Worm (Caenorhabditis elegans) whole organism, L2 larva: ENCODE results near the gene C17G10.10.
A peak's percentile ranks its signal among the peaks of the same experiment; 100 is the strongest.

Source experiments
- C34F6.9 ChIP-seq: fragments of 150-350 bp; optimal IDR thresholded peaks from 2 replicates; lab custom pipeline; 2014; ENCODE audit warnings: missing biosample characterization, missing genetic modification characterization
- F13H6.1 ChIP-seq: sonication (generic microtip); optimal IDR thresholded peaks from 2 replicates; lab custom pipeline; 2016; ENCODE audit warnings: missing genetic modification characterization, missing compliant biosample characterization
- R02D3.7 ChIP-seq: fragments of 150-350 bp; optimal IDR thresholded peaks from 2 replicates; lab custom pipeline; 2014; ENCODE audit warnings: missing biosample characterization, missing genetic modification characterization
- Y55F3AM.14 ChIP-seq: fragments of 200-800 bp; sonication (Bioruptor generic); optimal IDR thresholded peaks from 2 replicates; lab custom pipeline; 2018; ENCODE audit warnings: mild to moderate bottlenecking, missing genetic modification characterization, missing compliant biosample characterization
- ZK546.5 ChIP-seq: sonication (generic microtip); optimal IDR thresholded peaks from 2 replicates; lab custom pipeline; 2017; ENCODE audit warnings: missing biosample characterization, missing genetic modification characterization
- alr-1 ChIP-seq: fragments of 150-350 bp; optimal IDR thresholded peaks from 2 replicates; lab custom pipeline; 2014; ENCODE audit warnings: missing biosample characterization, missing genetic modification characterization
- aly-2 ChIP-seq: fragments of 150-350 bp; optimal IDR thresholded peaks from 2 replicates; lab custom pipeline; 2014; ENCODE audit warnings: missing biosample characterization, missing genetic modification characterization
- ama-1 ChIP-seq: fragments of 150-350 bp; optimal IDR thresholded peaks from 2 replicates; lab custom pipeline; 2018; ENCODE audit warnings: inconsistent platforms
- ceh-16 ChIP-seq: fragments of 150-350 bp; optimal IDR thresholded peaks from 2 replicates; lab custom pipeline; 2014; ENCODE audit warnings: missing biosample characterization, missing genetic modification characterization
- ceh-82 ChIP-seq: fragments of 150-350 bp; optimal IDR thresholded peaks from 2 replicates; lab custom pipeline; 2014; ENCODE audit warnings: missing biosample characterization, missing genetic modification characterization
- crh-2 ChIP-seq: sonication (generic microtip); optimal IDR thresholded peaks from 2 replicates; lab custom pipeline; 2017; ENCODE audit warnings: missing biosample characterization, missing genetic modification characterization
- egl-27 ChIP-seq: sonication (generic microtip); optimal IDR thresholded peaks from 3 replicates; lab custom pipeline; 2017; ENCODE audit warnings: missing biosample characterization, missing genetic modification reagents, missing genetic modification characterization
- fos-1 ChIP-seq: fragments of 150-350 bp; optimal IDR thresholded peaks from 2 replicates; lab custom pipeline; 2014; ENCODE audit warnings: missing biosample characterization, missing genetic modification characterization
- lin-13 ChIP-seq: fragments of 150-350 bp; optimal IDR thresholded peaks from 2 replicates; lab custom pipeline; 2014; ENCODE audit warnings: missing biosample characterization, missing genetic modification reagents, missing genetic modification characterization
- lin-39 ChIP-seq: fragments of 150-350 bp; optimal IDR thresholded peaks from 2 replicates; lab custom pipeline; 2014; ENCODE audit warnings: missing biosample characterization, missing genetic modification reagents, missing genetic modification characterization
- lsy-2 ChIP-seq, 2 experiments: fragments of 150-350 bp in 1 of 2; sonication (generic microtip) in 1 of 2; optimal IDR thresholded peaks; 2 replicates each; lab custom pipeline; 2014 to 2017; ENCODE audit warnings: missing biosample characterization in 2 of 2, missing genetic modification characterization in 2 of 2
- mab-5 ChIP-seq: fragments of 150-350 bp; optimal IDR thresholded peaks from 2 replicates; lab custom pipeline; 2014; ENCODE audit warnings: missing biosample characterization, missing genetic modification characterization
- mbf-1 ChIP-seq: sonication (generic microtip); optimal IDR thresholded peaks from 2 replicates; lab custom pipeline; 2017; ENCODE audit warnings: missing biosample characterization, missing genetic modification characterization
- nhr-10 ChIP-seq: sonication (generic microtip); optimal IDR thresholded peaks from 2 replicates; lab custom pipeline; 2017; ENCODE audit warnings: missing biosample characterization, missing genetic modification characterization
- nhr-11 ChIP-seq: fragments of 150-350 bp; optimal IDR thresholded peaks from 2 replicates; lab custom pipeline; 2014; ENCODE audit warnings: missing biosample characterization, missing genetic modification characterization
- nhr-12 ChIP-seq: fragments of 150-350 bp; optimal IDR thresholded peaks from 2 replicates; lab custom pipeline; 2014; ENCODE audit warnings: missing biosample characterization, missing genetic modification characterization
- nhr-129 ChIP-seq: fragments of 150-350 bp; optimal IDR thresholded peaks from 2 replicates; lab custom pipeline; 2014; ENCODE audit warnings: missing biosample characterization, missing genetic modification characterization
- nhr-21 ChIP-seq: fragments of 150-350 bp; optimal IDR thresholded peaks from 2 replicates; lab custom pipeline; 2014; ENCODE audit warnings: missing biosample characterization, missing genetic modification characterization
- nhr-237 ChIP-seq: fragments of 150-350 bp; optimal IDR thresholded peaks from 2 replicates; lab custom pipeline; 2014; ENCODE audit warnings: missing biosample characterization, missing genetic modification characterization
- nhr-25 ChIP-seq: fragments of 150-350 bp; sonication (generic microtip); optimal IDR thresholded peaks from 3 replicates; lab custom pipeline; 2014; ENCODE audit warnings: missing biosample characterization, missing genetic modification characterization
- peb-1 ChIP-seq: fragments of 150-350 bp; optimal IDR thresholded peaks from 2 replicates; lab custom pipeline; 2014; ENCODE audit warnings: missing biosample characterization, missing genetic modification characterization
- sem-4 ChIP-seq: fragments of 150-350 bp; optimal IDR thresholded peaks from 2 replicates; lab custom pipeline; 2014; ENCODE audit warnings: missing biosample characterization, missing genetic modification reagents, missing genetic modification characterization
- skn-1 ChIP-seq: sonication (generic microtip); optimal IDR thresholded peaks from 2 replicates; lab custom pipeline; 2017; ENCODE audit warnings: missing biosample characterization, missing genetic modification characterization
- sma-3 ChIP-seq: sonication (generic microtip); optimal IDR thresholded peaks from 2 replicates; lab custom pipeline; 2016; ENCODE audit warnings: missing genetic modification reagents, missing genetic modification characterization, missing compliant biosample characterization
- sma-9 ChIP-seq, 2 experiments: fragments of 150-350 bp in 1 of 2; sonication (generic microtip) in 1 of 2; optimal IDR thresholded peaks; 2 replicates each; lab custom pipeline; 2014 to 2016; ENCODE audit warnings: missing genetic modification characterization in 2 of 2, mild to moderate bottlenecking in 1 of 2, missing biosample characterization in 1 of 2, missing compliant biosample characterization in 1 of 2, missing genetic modification reagents in 1 of 2, moderate library complexity in 1 of 2
- unc-39 ChIP-seq: fragments of 150-350 bp; optimal IDR thresholded peaks from 2 replicates; lab custom pipeline; 2014; ENCODE audit warnings: missing biosample characterization, missing genetic modification characterization
- unc-55 ChIP-seq: fragments of 150-350 bp; sonication (generic microtip); optimal IDR thresholded peaks from 3 replicates; lab custom pipeline; 2014; ENCODE audit warnings: missing biosample characterization, missing genetic modification reagents, missing genetic modification characterization
- unc-62 ChIP-seq: fragments of 150-350 bp; optimal IDR thresholded peaks from 2 replicates; lab custom pipeline; 2014; ENCODE audit warnings: missing biosample characterization, missing genetic modification reagents, missing genetic modification characterization
- ztf-11 ChIP-seq: sonication (generic microtip); optimal IDR thresholded peaks from 2 replicates; lab custom pipeline; 2017; ENCODE audit warnings: missing biosample characterization, missing genetic modification characterization
- ztf-4 ChIP-seq: fragments of 150-350 bp; optimal IDR thresholded peaks from 2 replicates; lab custom pipeline; 2014; ENCODE audit warnings: missing biosample characterization, missing genetic modification characterization

The C17G10.10 gene

DNA sequence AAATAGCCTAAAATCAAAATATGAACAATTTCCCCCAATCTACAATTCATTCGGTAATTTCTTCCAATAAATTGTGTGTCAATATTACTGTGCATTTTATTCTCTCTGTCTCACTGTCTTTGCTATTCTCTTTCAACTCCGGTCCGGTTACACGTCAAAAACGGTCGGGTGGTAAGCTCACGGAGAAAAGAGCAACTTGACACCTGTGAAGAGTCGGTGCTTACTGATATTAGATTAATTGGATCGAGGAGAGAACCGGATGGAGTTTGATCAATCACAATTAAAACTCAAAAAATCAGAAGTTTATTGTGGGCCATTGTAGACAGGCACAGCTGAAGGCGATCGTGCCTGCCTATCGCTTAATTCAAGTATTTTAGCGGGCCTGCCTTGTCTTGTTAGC, 24.3 kb downstream of the C17G10.10 start:
- no peak for TF ChIP-seq ztf-4
- peak; percentile 6 for TF ChIP-seq ama-1
- no peak for TF ChIP-seq unc-39
- peak; percentile 10 for TF ChIP-seq crh-2 (tag; lab: Kevin White, UChicago)
- peak; percentile 2 for TF ChIP-seq sma-3 (GFP tag; lab: Kevin White, UChicago)
- peak; percentile 50 for TF ChIP-seq nhr-21 (tag; lab: Kevin White, UChicago)
- TF ChIP-seq Y55F3AM.14 (GFP tag; lab: Kevin White, UChicago), result no peak
- TF ChIP-seq mbf-1, result no peak
- no peak for TF ChIP-seq skn-1 (tag; lab: Kevin White, UChicago)

DNA sequence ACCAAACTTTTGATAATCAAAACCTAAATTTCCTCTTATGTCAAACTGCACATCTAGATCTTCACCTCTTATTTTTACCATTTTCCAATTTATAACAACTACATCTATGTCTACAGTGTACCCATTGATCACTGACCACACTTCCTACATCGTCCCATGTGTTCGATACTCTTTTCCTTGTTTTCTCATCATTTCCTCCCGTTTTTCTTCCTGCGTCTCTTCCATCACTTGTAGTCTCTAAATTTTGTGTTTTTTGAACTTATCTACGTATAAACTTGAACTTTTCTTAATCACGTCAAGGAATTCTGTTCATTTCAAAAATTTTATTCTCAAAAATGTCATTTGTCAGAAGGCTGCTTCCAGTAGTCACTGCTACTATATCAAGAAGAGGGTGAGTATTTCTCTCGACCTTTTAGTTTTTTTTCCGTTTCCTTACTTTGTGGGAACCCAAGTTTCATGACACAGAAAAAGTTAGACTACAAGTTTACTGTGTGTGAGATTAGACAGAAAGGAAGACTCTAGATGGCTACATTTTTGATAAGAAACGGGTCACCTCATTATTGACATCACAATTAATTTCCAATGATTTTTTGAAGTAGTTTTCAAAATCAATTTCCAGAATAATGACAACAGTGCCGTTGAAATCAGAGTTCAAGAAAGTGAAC, 27.0 kb downstream of the C17G10.10 start:
- peak in 1 of 2 experiments; percentile 59 for TF ChIP-seq lsy-2 (tag; optimal IDR thresholded peaks at IDR 0.05; lab: Kevin White, UChicago)
- peak; percentile 24 for TF ChIP-seq C34F6.9 (tag; lab: Kevin White, UChicago)
- TF ChIP-seq nhr-10 (tag; lab: Kevin White, UChicago), result peak; percentile 77
- TF ChIP-seq nhr-129, result peak; percentile 47
- peak; percentile 85 for TF ChIP-seq sma-9 (GFP tag; optimal IDR thresholded peaks at IDR 0.05; lab: Kevin White, UChicago)
- no peak for TF ChIP-seq sma-9 (tag; optimal IDR thresholded peaks at IDR 0.05; lab: Kevin White, UChicago)
- no peak for TF ChIP-seq unc-39
- TF ChIP-seq sem-4, result no peak
- peak; percentile 67 for TF ChIP-seq crh-2 (tag; lab: Kevin White, UChicago)
- peak; percentile 61 for TF ChIP-seq nhr-25 (tag; lab: Kevin White, UChicago)
- TF ChIP-seq nhr-21 (tag; lab: Kevin White, UChicago), result peak; percentile 83
- TF ChIP-seq skn-1 (tag; lab: Kevin White, UChicago), result peak; percentile 79
- peak; percentile 69 for TF ChIP-seq sma-3 (GFP tag; lab: Kevin White, UChicago)
- no peak for TF ChIP-seq nhr-11 (tag; lab: Kevin White, UChicago)
- no peak for TF ChIP-seq ceh-16 (tag; lab: Kevin White, UChicago)
- no peak for TF ChIP-seq R02D3.7 (tag; lab: Kevin White, UChicago)
- TF ChIP-seq egl-27 (tag; lab: Kevin White, UChicago), result no peak
- TF ChIP-seq F13H6.1, result peak; percentile 61

DNA sequence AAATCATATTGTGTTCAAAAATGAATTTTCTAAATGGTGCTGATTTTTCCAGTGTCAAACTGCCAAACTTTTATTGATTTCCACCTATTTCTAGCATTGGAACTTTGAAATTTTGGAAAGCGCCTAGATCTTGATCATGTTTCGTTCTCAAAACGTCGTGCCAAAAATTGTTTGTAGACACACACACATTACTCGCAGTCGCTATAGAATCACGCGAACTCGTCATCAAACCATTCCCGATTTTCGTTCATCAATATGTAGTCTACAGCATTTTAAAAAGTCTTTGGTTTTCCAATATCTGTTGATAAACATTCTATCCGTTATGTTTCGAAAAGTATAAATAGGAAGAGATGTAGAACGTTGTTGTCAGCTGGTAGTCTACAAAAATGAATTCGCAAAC, 28.9 kb downstream of the C17G10.10 start, which contains the start of the genes C17C3.1 and C17C3.15:
Gene C17C3.1 (plus strand): TSS at position 301 of the 400 bp plus-strand sequence.
Gene C17C3.15 (plus strand): TSS at position 383 of the 400 bp plus-strand sequence.
- TF ChIP-seq mbf-1 (no peak), sma-9 (GFP tag; optimal IDR thresholded peaks at IDR 0.05; lab: Kevin White, UChicago) (peak; percentile 5), sma-9 (tag; optimal IDR thresholded peaks at IDR 0.05; lab: Kevin White, UChicago) (no peak)

- no peak for TF ChIP-seq unc-55 (GFP tag; lab: Kevin White, UChicago)
- no peak for TF ChIP-seq unc-62 (GFP tag; lab: Kevin White, UChicago)
These were observed 34.0 kb downstream of the C17G10.10 start for ce11 chrII:5565082-5565623.

DNA sequence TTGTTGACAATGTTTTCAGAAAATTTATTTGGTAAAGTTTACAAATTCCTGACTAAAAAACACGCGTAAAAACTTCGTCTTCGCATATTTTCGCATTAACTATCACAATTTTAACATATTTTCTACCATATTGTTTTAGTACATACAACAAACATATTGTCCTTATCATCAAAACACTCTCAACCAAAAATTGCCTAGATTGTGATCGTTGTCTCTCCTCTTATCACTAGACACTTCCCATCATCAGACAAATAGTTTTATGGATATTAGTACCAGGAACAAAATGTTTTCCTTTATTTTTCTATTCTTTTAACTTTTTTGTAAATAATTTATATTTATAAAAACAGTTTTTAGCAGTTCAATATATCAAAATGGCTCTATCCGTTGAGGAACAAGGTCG, 37.8 kb downstream of the C17G10.10 start, which contains the start of gene C17C3.3:
Gene C17C3.3 (plus strand): TSS at position 346 of the 400 bp plus-strand sequence.
- TF ChIP-seq nhr-12 (tag; lab: Kevin White, UChicago), result no peak
- TF ChIP-seq ceh-82, result no peak
- no peak for TF ChIP-seq Y55F3AM.14 (GFP tag; lab: Kevin White, UChicago)
- TF ChIP-seq unc-55 (GFP tag; lab: Kevin White, UChicago), result no peak
- no peak for TF ChIP-seq ama-1
- TF ChIP-seq mbf-1, result no peak
- TF ChIP-seq F13H6.1, result no peak
- TF ChIP-seq lin-39 (tag; lab: Kevin White, UChicago), result no peak
- TF ChIP-seq sma-9 (GFP tag; optimal IDR thresholded peaks at IDR 0.05; lab: Kevin White, UChicago), result peak; percentile 17
- TF ChIP-seq sma-9 (tag; optimal IDR thresholded peaks at IDR 0.05; lab: Kevin White, UChicago), result no peak
- no peak for TF ChIP-seq peb-1
- no peak for TF ChIP-seq nhr-237 (tag; lab: Kevin White, UChicago)
- TF ChIP-seq ceh-16 (tag; lab: Kevin White, UChicago), result no peak
- no peak for TF ChIP-seq lin-13 (GFP tag; lab: Kevin White, UChicago)
- no peak for TF ChIP-seq alr-1
- no peak for TF ChIP-seq ZK546.5 (tag; lab: Kevin White, UChicago)
- TF ChIP-seq fos-1 (tag; lab: Kevin White, UChicago), result peak; percentile 19
- no peak for TF ChIP-seq aly-2 (tag; lab: Kevin White, UChicago)
- TF ChIP-seq skn-1 (tag; lab: Kevin White, UChicago), result peak; percentile 6
- TF ChIP-seq ztf-11 (tag; lab: Kevin White, UChicago), result no peak
- no peak for TF ChIP-seq R02D3.7 (tag; lab: Kevin White, UChicago)
- no peak for TF ChIP-seq nhr-11 (tag; lab: Kevin White, UChicago)
- no peak for TF ChIP-seq mab-5
